Worm (Caenorhabditis elegans) whole organism, L4 larva: ENCODE results near the gene asns-2.

Experiments
- F37D6.2 ChIP-seq: sonication (generic microtip); optimal IDR thresholded peaks from 2 replicates; lab custom pipeline; 2016; ENCODE audit warnings: mild to moderate bottlenecking, missing genetic modification characterization, missing compliant biosample characterization
- R02D3.7 ChIP-seq: fragments of 150-350 bp; sonication (generic microtip); optimal IDR thresholded peaks from 3 replicates; lab custom pipeline; 2014; ENCODE audit warnings: missing biosample characterization, missing genetic modification characterization
- T26A8.4 ChIP-seq: fragments of 200-800 bp; sonication (Bioruptor generic); IDR thresholded peaks from 2 replicates; pipeline ENCODE4 v1.3.6; 2022; ENCODE audit warnings: missing genetic modification characterization, missing compliant biosample characterization
- Y105C5A.15 ChIP-seq: fragments of 200-800 bp; sonication (Bioruptor generic); IDR thresholded peaks from 2 replicates; pipeline ENCODE4 v1.3.6; 2022; ENCODE audit warnings: missing genetic modification characterization, missing compliant biosample characterization
- ZK337.2 ChIP-seq: fragments of 200-800 bp; sonication (Bioruptor generic); IDR thresholded peaks from 2 replicates; pipeline ENCODE4 v1.3.6; 2022; ENCODE audit warnings: missing genetic modification reagents, missing genetic modification characterization, missing compliant biosample characterization
- ZK546.5 ChIP-seq, 2 experiments: sonication (generic microtip); optimal IDR thresholded peaks; 2 replicates each; lab custom pipeline; 2017; ENCODE audit warnings: missing biosample characterization in 2 of 2, missing genetic modification characterization in 2 of 2
- aha-1 ChIP-seq: fragments of 150-350 bp; peaks from one replicate; lab custom pipeline; 2014; ENCODE audit warnings: missing biosample characterization, missing genetic modification characterization
- arid-1 ChIP-seq: fragments of 200-800 bp; sonication (Bioruptor generic); conservative IDR thresholded peaks from 2 replicates; pipeline ENCODE4 v1.3.6; 2022; ENCODE audit warnings: missing genetic modification reagents, missing genetic modification characterization, missing compliant biosample characterization
- attf-4 ChIP-seq: sonication (generic microtip); optimal IDR thresholded peaks from 3 replicates; lab custom pipeline; 2017; ENCODE audit warnings: missing biosample characterization, missing genetic modification characterization
- ceh-20 ChIP-seq: fragments of 200-800 bp; sonication (Bioruptor generic); IDR thresholded peaks from 2 replicates; pipeline ENCODE4 v1.3.6; 2022; ENCODE audit warnings: missing genetic modification reagents, missing genetic modification characterization, missing compliant biosample characterization
- ceh-44 ChIP-seq: fragments of 200-800 bp; sonication (Bioruptor generic); IDR thresholded peaks from 2 replicates; pipeline ENCODE4 v1.3.6; 2022; ENCODE audit warnings: missing genetic modification reagents, missing genetic modification characterization, missing compliant biosample characterization
- ceh-62 ChIP-seq: sonication (generic microtip); optimal IDR thresholded peaks from 2 replicates; lab custom pipeline; 2017; ENCODE audit warnings: missing biosample characterization, missing genetic modification characterization
- cey-2 ChIP-seq: sonication (generic microtip); optimal IDR thresholded peaks from 3 replicates; lab custom pipeline; 2017; ENCODE audit warnings: missing genetic modification characterization, mild to moderate bottlenecking, missing compliant biosample characterization, antibody characterized with exemption, borderline replicate concordance; ENCODE audit not compliant: insufficient read depth
- daf-16 ChIP-seq, 3 experiments: sonication (generic microtip); optimal IDR thresholded peaks; 2 replicates each; lab custom pipeline; 2016 to 2017; ENCODE audit warnings: missing genetic modification characterization in 3 of 3, missing genetic modification reagents in 3 of 3, mild to moderate bottlenecking in 2 of 3, missing compliant biosample characterization in 2 of 3, missing biosample characterization in 1 of 3, moderate library complexity in 1 of 3
- dmd-6 ChIP-seq: fragments of 200-800 bp; sonication (Bioruptor generic); IDR thresholded peaks from 2 replicates; pipeline ENCODE4 v1.3.6; 2022; ENCODE audit warnings: missing genetic modification reagents, missing genetic modification characterization, missing compliant biosample characterization
- dpl-1 ChIP-seq: fragments of 150-350 bp; optimal IDR thresholded peaks from 2 replicates; lab custom pipeline; 2014; ENCODE audit warnings: missing biosample characterization, missing genetic modification reagents, missing genetic modification characterization
- duxl-1 ChIP-seq: sonication (generic microtip); optimal IDR thresholded peaks from 2 replicates; lab custom pipeline; 2016; ENCODE audit warnings: mild to moderate bottlenecking, missing genetic modification characterization, moderate library complexity, missing compliant biosample characterization; ENCODE audit not compliant: poor library complexity
- dve-1 ChIP-seq: sonication (generic microtip); optimal IDR thresholded peaks from 2 replicates; lab custom pipeline; 2017; ENCODE audit warnings: antibody characterized with exemption, mild to moderate bottlenecking, missing genetic modification characterization, missing compliant biosample characterization; ENCODE audit not compliant: insufficient read depth
- hlh-11 ChIP-seq: fragments of 200-800 bp; sonication (Bioruptor generic); optimal IDR thresholded peaks from 2 replicates; lab custom pipeline; 2018; ENCODE audit warnings: mild to moderate bottlenecking, missing genetic modification characterization, missing compliant biosample characterization
- hlh-30 ChIP-seq: sonication (generic microtip); optimal IDR thresholded peaks from 2 replicates; lab custom pipeline; 2017; ENCODE audit warnings: antibody characterized with exemption, mild to moderate bottlenecking, missing genetic modification characterization, missing compliant biosample characterization; ENCODE audit not compliant: insufficient read depth
- hmg-1.1 ChIP-seq: fragments of 200-800 bp; sonication (Bioruptor generic); IDR thresholded peaks from 2 replicates; pipeline ENCODE4 v1.3.6; 2022; ENCODE audit warnings: missing genetic modification reagents, missing genetic modification characterization, missing compliant biosample characterization
- lim-7 ChIP-seq: fragments of 200-800 bp; sonication (Bioruptor generic); IDR thresholded peaks from 2 replicates; pipeline ENCODE4 v1.3.6; 2022; ENCODE audit warnings: missing genetic modification characterization, missing compliant biosample characterization
- lin-1 ChIP-seq: fragments of 200-800 bp; sonication (Bioruptor generic); IDR thresholded peaks from 2 replicates; pipeline ENCODE4 v1.3.6; 2022; ENCODE audit warnings: missing genetic modification reagents, missing genetic modification characterization, missing compliant biosample characterization
- lin-15B ChIP-seq: fragments of 150-350 bp; sonication (generic microtip); optimal IDR thresholded peaks from 3 replicates; lab custom pipeline; 2014; ENCODE audit warnings: missing biosample characterization, missing genetic modification characterization
- lin-38 ChIP-seq: fragments of 200-800 bp; sonication (Bioruptor generic); IDR thresholded peaks from 2 replicates; pipeline ENCODE4 v1.3.6; 2022; ENCODE audit warnings: missing genetic modification reagents, missing genetic modification characterization, missing compliant biosample characterization
- lin-39 ChIP-seq: fragments of 150-350 bp; optimal IDR thresholded peaks from 2 replicates; lab custom pipeline; 2014; ENCODE audit warnings: missing biosample characterization, missing genetic modification reagents, missing genetic modification characterization
- lsy-2 ChIP-seq, 2 experiments: fragments of 150-350 bp in 1 of 2; sonication (generic microtip) in 1 of 2; optimal IDR thresholded peaks; 2 replicates each; lab custom pipeline; 2014 to 2017; ENCODE audit warnings: missing biosample characterization in 2 of 2, missing genetic modification characterization in 2 of 2
- madf-9 ChIP-seq: fragments of 200-800 bp; sonication (Bioruptor generic); conservative IDR thresholded peaks from 2 replicates; pipeline ENCODE4 v1.3.6; 2022; ENCODE audit warnings: missing genetic modification reagents, missing genetic modification characterization, missing compliant biosample characterization
- mdl-1 ChIP-seq, 2 experiments: fragments of 150-350 bp in 1 of 2; sonication (generic microtip) in 1 of 2; optimal IDR thresholded peaks; 2 replicates each; lab custom pipeline; 2014 to 2017; ENCODE audit warnings: missing biosample characterization in 2 of 2, missing genetic modification characterization in 2 of 2
- mep-1 ChIP-seq: fragments of 150-350 bp; sonication (generic microtip); optimal IDR thresholded peaks from 3 replicates; lab custom pipeline; 2014; ENCODE audit warnings: missing biosample characterization, missing genetic modification characterization
- mes-2 ChIP-seq: sonication (generic microtip); optimal IDR thresholded peaks from 2 replicates; lab custom pipeline; 2016; ENCODE audit warnings: missing genotype, mild to moderate bottlenecking, missing genetic modification characterization, missing compliant biosample characterization; ENCODE audit not compliant: poor library complexity, severe bottlenecking
- mxl-3 ChIP-seq: fragments of 200-800 bp; sonication (Bioruptor generic); optimal IDR thresholded peaks from 2 replicates; lab custom pipeline; 2018; ENCODE audit warnings: mild to moderate bottlenecking, missing genetic modification characterization, missing compliant biosample characterization
- nhr-11 ChIP-seq: fragments of 150-350 bp; optimal IDR thresholded peaks from 2 replicates; lab custom pipeline; 2014; ENCODE audit warnings: missing biosample characterization, missing genetic modification characterization
- nhr-28 ChIP-seq: fragments of 150-350 bp; optimal IDR thresholded peaks from 2 replicates; lab custom pipeline; 2014; ENCODE audit warnings: missing biosample characterization, missing genetic modification characterization
- nhr-42 ChIP-seq: fragments of 200-800 bp; sonication (Bioruptor generic); IDR thresholded peaks from 2 replicates; pipeline ENCODE4 v1.3.6; 2022; ENCODE audit warnings: missing genetic modification characterization, missing compliant biosample characterization
- nhr-48 ChIP-seq: sonication (generic microtip); optimal IDR thresholded peaks from 2 replicates; lab custom pipeline; 2016; ENCODE audit warnings: mild to moderate bottlenecking, missing genetic modification characterization, missing compliant biosample characterization
- nhr-6 ChIP-seq: fragments of 150-350 bp; optimal IDR thresholded peaks from 2 replicates; lab custom pipeline; 2014; ENCODE audit warnings: missing biosample characterization, missing genetic modification characterization
- nhr-77 ChIP-seq: fragments of 150-350 bp; optimal IDR thresholded peaks from 2 replicates; lab custom pipeline; 2014; ENCODE audit warnings: missing biosample characterization, missing genetic modification characterization
- pha-4 ChIP-seq, 2 experiments: fragments of 150-350 bp in 1 of 2; fragments of 200-800 bp in 1 of 2; sonication (Bioruptor generic) in 1 of 2; IDR thresholded peaks in 1 of 2; optimal IDR thresholded peaks in 1 of 2; 2 replicates each; pipeline versions ENCODE4 v1.3.6 to Lab custom; 2014 to 2022; ENCODE audit warnings: missing genetic modification characterization in 2 of 2, missing genetic modification reagents in 2 of 2, missing biosample characterization in 1 of 2, missing compliant biosample characterization in 1 of 2
- rbr-2 ChIP-seq: sonication (generic microtip); optimal IDR thresholded peaks from 2 replicates; lab custom pipeline; 2016; ENCODE audit warnings: missing genotype, missing genetic modification characterization, missing compliant biosample characterization
- unc-62 ChIP-seq, 3 experiments: fragments of 150-350 bp in 1 of 3; sonication (generic microtip); optimal IDR thresholded peaks in 2 of 3; peaks in 1 of 3; 1 replicate in 1 of 3; 2 replicates in 2 of 3; lab custom pipeline; 2014 to 2017; ENCODE audit warnings: missing biosample characterization in 3 of 3, missing genetic modification characterization in 3 of 3, missing genetic modification reagents in 3 of 3, missing genotype in 1 of 3
- vab-7 ChIP-seq: fragments of 200-800 bp; sonication (Bioruptor generic); IDR thresholded peaks from 2 replicates; pipeline ENCODE4 v1.3.6; 2022; ENCODE audit warnings: missing genetic modification reagents, missing genetic modification characterization, missing compliant biosample characterization
- zfp-2 ChIP-seq: sonication (generic microtip); optimal IDR thresholded peaks from 2 replicates; lab custom pipeline; 2016; ENCODE audit warnings: mild to moderate bottlenecking, missing genetic modification characterization, missing compliant biosample characterization
- zip-11 ChIP-seq: fragments of 200-800 bp; sonication (Bioruptor generic); IDR thresholded peaks from 2 replicates; pipeline ENCODE4 v1.3.6; 2022; ENCODE audit warnings: missing genetic modification characterization, missing compliant biosample characterization
- ztf-7 ChIP-seq: fragments of 150-350 bp; optimal IDR thresholded peaks from 2 replicates; lab custom pipeline; 2014; ENCODE audit warnings: missing biosample characterization, missing genetic modification characterization

asns-2 gene

DNA sequence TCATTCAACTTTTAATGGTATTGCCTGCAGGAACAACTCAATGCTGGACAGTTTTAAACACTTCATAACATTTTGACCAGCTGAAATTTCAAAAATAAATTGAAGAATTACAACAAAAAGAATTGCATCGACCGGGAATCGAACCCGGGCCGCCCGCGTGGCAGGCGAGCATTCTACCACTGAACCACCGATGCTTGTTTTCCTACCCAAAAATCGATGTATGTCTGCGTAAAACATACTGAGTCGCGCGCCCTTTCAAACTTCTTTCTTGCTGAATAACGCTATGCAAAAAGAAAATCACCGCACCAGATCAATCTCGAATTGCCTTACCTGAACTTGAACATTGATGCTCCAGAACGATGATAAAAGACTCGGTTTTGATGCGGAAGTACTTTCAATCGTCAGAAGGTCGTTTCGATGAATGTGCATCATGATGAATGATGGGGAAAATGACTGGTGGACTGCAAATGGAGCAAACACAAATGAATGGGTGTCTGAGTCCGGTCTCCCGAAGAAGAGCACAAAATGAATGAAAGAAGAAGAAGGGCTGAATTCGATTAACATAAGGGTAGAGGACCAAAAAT lies 46.0 kb upstream of the asns-2 start, which contains the start of gene R04E5.7 (continued):
- no peak for TF ChIP-seq nhr-42 (GFP tag; lab: Robert Waterston, UW)
- TF ChIP-seq lin-1 (GFP tag; lab: Robert Waterston, UW) = 0 out of 2 replicates have a peak, but pooled peaks have one; percentile 27
- peak; percentile 48 for TF ChIP-seq dve-1 (tag; lab: Kevin White, UChicago)
- TF ChIP-seq R02D3.7 = no peak
- TF ChIP-seq hmg-1.1 = peak; percentile 69
- TF ChIP-seq ztf-7 (tag; lab: Kevin White, UChicago) = no peak
- peak; percentile 57; the same call in 1 of the 2 replicates for TF ChIP-seq vab-7 (GFP tag; lab: Robert Waterston, UW)
- TF ChIP-seq lin-39 (tag; lab: Kevin White, UChicago) = no peak
- TF ChIP-seq nhr-77 (tag; lab: Kevin White, UChicago) = no peak
- TF ChIP-seq Y105C5A.15 = no peak
- TF ChIP-seq arid-1 (GFP tag; lab: Robert Waterston, UW) = peak; percentile 63
- no peak for TF ChIP-seq nhr-48
- peak in 1 of 2 experiments; percentile 42 for TF ChIP-seq lsy-2 (tag; optimal IDR thresholded peaks at IDR 0.05; lab: Kevin White, UChicago)
- TF ChIP-seq duxl-1 (tag; lab: Kevin White, UChicago) = no peak
- no peak for TF ChIP-seq ceh-62 (tag; lab: Kevin White, UChicago)
- no peak for TF ChIP-seq ZK337.2 (GFP tag; lab: Robert Waterston, UW)
- TF ChIP-seq ceh-44 (GFP tag; lab: Robert Waterston, UW) = peak; percentile 83
- peak; percentile 52; the same call in 1 of the 2 replicates for TF ChIP-seq pha-4 (GFP tag; IDR thresholded peaks at IDR 0.05; lab: Robert Waterston, UW)
- TF ChIP-seq pha-4 (tag; optimal IDR thresholded peaks at IDR 0.05; lab: Kevin White, UChicago) = no peak
- TF ChIP-seq lin-38 (GFP tag; lab: Robert Waterston, UW) = peak; percentile 62
- peak in 1 of 2 experiments; percentile 20 for TF ChIP-seq mdl-1 (tag; optimal IDR thresholded peaks at IDR 0.05; lab: Kevin White, UChicago)

DNA sequence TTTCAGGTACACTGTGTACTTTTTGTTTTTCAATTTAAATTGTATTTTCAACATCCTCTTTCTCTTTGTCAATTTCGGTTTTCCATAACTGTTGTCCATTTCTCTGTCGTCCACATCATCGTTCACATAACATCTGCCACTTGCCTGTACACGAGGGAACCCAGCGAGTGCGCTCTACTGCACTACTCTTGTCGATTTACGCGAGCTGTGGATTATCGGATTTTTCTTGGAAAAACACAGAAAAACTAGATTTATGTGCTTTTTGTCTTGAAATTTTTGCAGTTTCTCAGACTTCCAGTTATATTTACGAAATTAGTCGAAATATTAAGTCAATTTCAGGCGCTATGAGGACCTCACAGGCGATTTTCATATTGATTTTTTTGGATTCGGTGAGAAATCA lies 41.1 kb upstream of the asns-2 start, which contains the start of gene chup-1:
Gene chup-1, plus strand, starts transcription at position 340 of the 400 bp plus-strand sequence.
- TF ChIP-seq pha-4 (GFP tag; IDR thresholded peaks at IDR 0.05; lab: Robert Waterston, UW) (no peak), pha-4 (tag; optimal IDR thresholded peaks at IDR 0.05; lab: Kevin White, UChicago) (no peak), mep-1 (peak; percentile 47), duxl-1 (tag; lab: Kevin White, UChicago) (no peak), mxl-3 (GFP tag; lab: Kevin White, UChicago) (peak; percentile 46), attf-4 (no peak), mdl-1 (tag; optimal IDR thresholded peaks at IDR 0.05; lab: Kevin White, UChicago) (peak in 1 of 2 experiments; percentile 63), nhr-11 (tag; lab: Kevin White, UChicago) (peak; percentile 28), dpl-1 (GFP tag; lab: Kevin White, UChicago) (no peak), lin-15B (no peak), hlh-11 (tag; lab: Kevin White, UChicago) (peak; percentile 14), lin-38 (GFP tag; lab: Robert Waterston, UW) (peak; percentile 77), cey-2 (tag; lab: Kevin White, UChicago) (no peak), daf-16 (GFP tag; optimal IDR thresholded peaks at IDR 0.05; lab: Kevin White, UChicago) (no peak), daf-16 (tag; optimal IDR thresholded peaks at IDR 0.05; lab: Kevin White, UChicago) (peak; percentile 51), nhr-6 (peak; percentile 1), aha-1 (tag; lab: Kevin White, UChicago) (peak; percentile 97), nhr-28 (peak; percentile 54), madf-9 (GFP tag; lab: Robert Waterston, UW) (no peak), T26A8.4 (GFP tag; lab: Robert Waterston, UW) (no peak), lsy-2 (tag; optimal IDR thresholded peaks at IDR 0.05; lab: Kevin White, UChicago) (peak in 1 of 2 experiments; percentile 34), ZK546.5 (tag; optimal IDR thresholded peaks at IDR 0.05; lab: Kevin White, UChicago) (no peak), rbr-2 (tag; lab: Kevin White, UChicago) (no peak), unc-62 (GFP tag; optimal IDR thresholded peaks at IDR 0.05 in 1 of 2; lab: Kevin White, UChicago) (peak in 1 of 2 experiments; percentile 46), unc-62 (tag; optimal IDR thresholded peaks at IDR 0.05; lab: Kevin White, UChicago) (no peak), zfp-2 (no peak), ceh-20 (GFP tag; lab: Robert Waterston, UW) (no peak), zip-11 (no peak), hlh-30 (tag; lab: Kevin White, UChicago) (peak; percentile 60), R02D3.7 (peak; percentile 64), F37D6.2 (tag; lab: Kevin White, UChicago) (no peak), lim-7 (GFP tag; lab: Robert Waterston, UW) (no peak), lin-1 (GFP tag; lab: Robert Waterston, UW) (no peak), dmd-6 (GFP tag; lab: Robert Waterston, UW) (0 out of 2 replicates have a peak, but pooled peaks have one; percentile 13), mes-2 (tag; lab: Kevin White, UChicago) (peak; percentile 52)
